Fruit fly (Drosophila melanogaster) whole organism: ENCODE measurements around the gene Ace.

ENCODE experiments used
- CG8478 ChIP-seq: fragments of >200 bp; optimal IDR thresholded peaks from 2 replicates; lab custom pipeline; 2018; ENCODE audit warnings: inconsistent platforms
- pan ChIP-seq: fragments of >200 bp; optimal IDR thresholded peaks from 2 replicates; lab custom pipeline; 2017
- psq ChIP-seq: fragments of >200 bp; optimal IDR thresholded peaks from 2 replicates; lab custom pipeline; 2017
- usp ChIP-seq: fragments of >200 bp; optimal IDR thresholded peaks from 2 replicates; lab custom pipeline; 2017; ENCODE audit warnings: missing biosample characterization, missing genetic modification characterization, mixed read lengths

dm6 chr3R:13186396-13186795 is 72.9 kb downstream of the Ace start, which contains the start of gene CG8508:
- TF ChIP-seq usp (GFP tag; lab: Kevin White, UChicago) = no peak
- no peak for TF ChIP-seq psq (lab: Kevin White, UChicago)
- no peak for TF ChIP-seq pan (lab: Kevin White, UChicago)
- TF ChIP-seq CG8478 = no peak
